Fruit fly (Drosophila melanogaster) whole organism, embryonic: ENCODE measurements around the gene GABPI.

Experiments
- Atf6 ChIP-seq: fragments of 200-800 bp; sonication (Bioruptor generic); IDR thresholded peaks from 2 replicates; pipeline ENCODE4 v1.3.6; 2022; ENCODE audit warnings: missing biosample characterization, missing genetic modification characterization
- B-H1 ChIP-seq: fragments of 200-800 bp; sonication (Bioruptor generic); IDR thresholded peaks from 3 replicates; pipeline ENCODE4 v1.3.6; 2022; ENCODE audit warnings: missing biosample characterization, missing genetic modification characterization
- CG10366 ChIP-seq: fragments of 200-800 bp; sonication (Bioruptor generic); IDR thresholded peaks from 2 replicates; pipeline ENCODE4 v1.3.6; 2022; ENCODE audit warnings: missing biosample characterization, missing genetic modification characterization
- CG12769 ChIP-seq: fragments of 200-800 bp; sonication (Bioruptor generic); optimal IDR thresholded peaks from 2 replicates; lab custom pipeline; 2019; ENCODE audit warnings: missing biosample characterization, mild to moderate bottlenecking, missing genetic modification characterization, moderate library complexity
- CG1647 ChIP-seq: fragments of 200-800 bp; sonication (Bioruptor generic); optimal IDR thresholded peaks from 3 replicates; lab custom pipeline; 2016; ENCODE audit warnings: missing biosample characterization, missing genetic modification characterization
- CG17385 ChIP-seq: fragments of 200-800 bp; sonication (Bioruptor generic); optimal IDR thresholded peaks from 3 replicates; lab custom pipeline; 2018; ENCODE audit warnings: missing biosample characterization, mild to moderate bottlenecking, missing genetic modification characterization
- CG2116 ChIP-seq: fragments of 200-800 bp; sonication (Bioruptor generic); optimal IDR thresholded peaks from 3 replicates; lab custom pipeline; 2018; ENCODE audit warnings: missing biosample characterization, mild to moderate bottlenecking, missing genetic modification characterization
- CG2120 ChIP-seq: fragments of 200-800 bp; sonication (Bioruptor generic); optimal IDR thresholded peaks from 3 replicates; lab custom pipeline; 2016; ENCODE audit warnings: missing biosample characterization, missing genetic modification characterization
- CG31365 ChIP-seq: fragments of 200-800 bp; sonication (Bioruptor generic); optimal IDR thresholded peaks from 2 replicates; lab custom pipeline; 2018; ENCODE audit warnings: missing biosample characterization, mild to moderate bottlenecking, missing genetic modification characterization
- CG32767 ChIP-seq: fragments of 200-800 bp; sonication (Bioruptor generic); IDR thresholded peaks from 2 replicates; pipeline ENCODE4 v1.3.6; 2022; ENCODE audit warnings: missing biosample characterization, missing genetic modification characterization
- CG6175 ChIP-seq: fragments of 200-800 bp; sonication (Bioruptor generic); IDR thresholded peaks from 3 replicates; pipeline ENCODE4 v1.3.6; 2022; ENCODE audit warnings: missing biosample characterization, missing genetic modification characterization
- CG7839 ChIP-seq: fragments of 200-800 bp; sonication (Bioruptor generic); optimal IDR thresholded peaks from 3 replicates; lab custom pipeline; 2018; ENCODE audit warnings: missing biosample characterization, mild to moderate bottlenecking, missing genetic modification characterization, moderate library complexity
- CG8388 ChIP-seq: fragments of 200-800 bp; sonication (Bioruptor generic); optimal IDR thresholded peaks from 2 replicates; lab custom pipeline; 2019; ENCODE audit warnings: missing biosample characterization, mild to moderate bottlenecking, missing genetic modification characterization, moderate library complexity
- Chrac-16 ChIP-seq: fragments of 200-800 bp; sonication (Bioruptor generic); optimal IDR thresholded peaks from 3 replicates; lab custom pipeline; 2016; ENCODE audit warnings: missing biosample characterization, missing genetic modification characterization
- D19A ChIP-seq: fragments of 200-800 bp; optimal IDR thresholded peaks from 3 replicates; lab custom pipeline; 2019; ENCODE audit warnings: missing biosample characterization, mild to moderate bottlenecking, missing genetic modification characterization, moderate library complexity
- Gug ChIP-seq: fragments of 200-800 bp; sonication (Bioruptor generic); IDR thresholded peaks from 4 replicates; pipeline ENCODE4 v1.3.6; 2022; ENCODE audit warnings: missing biosample characterization, missing genetic modification characterization
- H2.0 ChIP-seq: fragments of 200-800 bp; sonication (Bioruptor generic); IDR thresholded peaks from 2 replicates; pipeline ENCODE4 v1.3.6; 2022; ENCODE audit warnings: missing biosample characterization, missing genetic modification characterization
- HmgD ChIP-seq: fragments of 200-800 bp; sonication (Bioruptor generic); optimal IDR thresholded peaks from 3 replicates; lab custom pipeline; 2016; ENCODE audit warnings: missing biosample characterization, missing genetic modification characterization
- Hr3 ChIP-seq: fragments of 200-800 bp; sonication (Bioruptor generic); optimal IDR thresholded peaks from 3 replicates; lab custom pipeline; 2016; ENCODE audit warnings: missing biosample characterization, missing genetic modification characterization
- MBD-R2 ChIP-seq: fragments of 200-800 bp; sonication (Bioruptor generic); IDR thresholded peaks from 2 replicates; pipeline ENCODE4 v1.3.6; 2022; ENCODE audit warnings: missing biosample characterization, missing genetic modification characterization
- Nf-YB ChIP-seq: fragments of 200-800 bp; sonication (Bioruptor generic); optimal IDR thresholded peaks from 3 replicates; lab custom pipeline; 2019; ENCODE audit warnings: missing biosample characterization, mild to moderate bottlenecking, missing genetic modification characterization, moderate library complexity
- PHDP ChIP-seq: fragments of 200-800 bp; sonication (Bioruptor generic); optimal IDR thresholded peaks from 3 replicates; lab custom pipeline; 2018; ENCODE audit warnings: missing biosample characterization, mild to moderate bottlenecking, missing genetic modification characterization, moderate library complexity
- Rfx ChIP-seq: fragments of 200-800 bp; sonication (Bioruptor generic); IDR thresholded peaks from 2 replicates; pipeline ENCODE4 v1.3.6; 2022; ENCODE audit warnings: missing biosample characterization, missing genetic modification characterization
- Sin3A ChIP-seq: fragments of >200 bp; optimal IDR thresholded peaks from 2 replicates; lab custom pipeline; 2018
- Sox102F ChIP-seq: fragments of 200-800 bp; sonication (Bioruptor generic); optimal IDR thresholded peaks from 2 replicates; lab custom pipeline; 2018; ENCODE audit warnings: missing biosample characterization, mild to moderate bottlenecking, missing genetic modification characterization, moderate library complexity
- Xbp1 ChIP-seq: fragments of 200-800 bp; sonication (Bioruptor generic); optimal IDR thresholded peaks from 3 replicates; lab custom pipeline; 2016; ENCODE audit warnings: missing biosample characterization, mild to moderate bottlenecking, missing genetic modification characterization
- ara ChIP-seq: fragments of 200-800 bp; sonication (Bioruptor generic); IDR thresholded peaks from 2 replicates; pipeline ENCODE4 v1.3.6; 2022; ENCODE audit warnings: missing biosample characterization, missing genetic modification characterization
- ato ChIP-seq: fragments of 200-800 bp; sonication (Bioruptor generic); IDR thresholded peaks from 2 replicates; pipeline ENCODE4 v1.3.6; 2022; ENCODE audit warnings: missing biosample characterization, missing genetic modification characterization; ENCODE audit not compliant: partially characterized antibody
- bab2 ChIP-seq: fragments of 200-800 bp; sonication (Bioruptor generic); optimal IDR thresholded peaks from 2 replicates; lab custom pipeline; 2016; ENCODE audit warnings: missing biosample characterization, missing genetic modification characterization
- bbx ChIP-seq: fragments of 200-800 bp; sonication (Bioruptor generic); IDR thresholded peaks from 2 replicates; pipeline ENCODE4 v1.3.6; 2022; ENCODE audit warnings: missing biosample characterization, missing genetic modification characterization; ENCODE audit not compliant: partially characterized antibody
- bcd ChIP-seq: fragments of 200-800 bp; sonication (Bioruptor generic); optimal IDR thresholded peaks from 2 replicates; lab custom pipeline; 2017; ENCODE audit warnings: missing biosample characterization, mild to moderate bottlenecking, missing genetic modification characterization
- corto ChIP-seq: fragments of 200-800 bp; sonication (Bioruptor generic); optimal IDR thresholded peaks from 2 replicates; lab custom pipeline; 2016; ENCODE audit warnings: missing biosample characterization, mild to moderate bottlenecking, missing genetic modification characterization, moderate library complexity
- dm ChIP-seq: fragments of 200-800 bp; sonication (Bioruptor generic); optimal IDR thresholded peaks from 3 replicates; lab custom pipeline; 2016; ENCODE audit warnings: missing biosample characterization, missing genetic modification characterization
- emc ChIP-seq: fragments of 200-800 bp; sonication (Bioruptor generic); optimal IDR thresholded peaks from 2 replicates; lab custom pipeline; 2016; ENCODE audit warnings: missing biosample characterization, missing genetic modification characterization
- ems ChIP-seq: fragments of 200-800 bp; sonication (Bioruptor generic); optimal IDR thresholded peaks from 3 replicates; lab custom pipeline; 2016; ENCODE audit warnings: missing biosample characterization, missing genetic modification characterization
- en ChIP-seq: fragments of 200-800 bp; sonication (Bioruptor generic); optimal IDR thresholded peaks from 2 replicates; lab custom pipeline; 2016; ENCODE audit warnings: missing biosample characterization, missing genetic modification characterization
- fd96Cb ChIP-seq: fragments of 200-800 bp; sonication (Bioruptor generic); optimal IDR thresholded peaks from 2 replicates; lab custom pipeline; 2018; ENCODE audit warnings: missing biosample characterization, mild to moderate bottlenecking, missing genetic modification characterization, moderate library complexity
- gem ChIP-seq: fragments of 200-800 bp; sonication (Bioruptor generic); optimal IDR thresholded peaks from 2 replicates; lab custom pipeline; 2019; ENCODE audit warnings: missing biosample characterization, mild to moderate bottlenecking, missing genetic modification characterization, moderate library complexity
- hbn ChIP-seq: fragments of 200-800 bp; sonication (Bioruptor generic); IDR thresholded peaks from 2 replicates; pipeline ENCODE4 v1.3.6; 2022; ENCODE audit warnings: missing biosample characterization, missing genetic modification characterization; ENCODE audit not compliant: partially characterized antibody
- her ChIP-seq: fragments of 200-800 bp; sonication (Bioruptor generic); optimal IDR thresholded peaks from 2 replicates; lab custom pipeline; 2016; ENCODE audit warnings: missing biosample characterization, missing genetic modification characterization
- inv ChIP-seq: fragments of 200-800 bp; sonication (Bioruptor generic); IDR thresholded peaks from 2 replicates; pipeline ENCODE4 v1.3.6; 2022; ENCODE audit warnings: missing biosample characterization, missing genetic modification characterization; ENCODE audit not compliant: partially characterized antibody
- lilli ChIP-seq: fragments of 200-800 bp; sonication (Bioruptor generic); optimal IDR thresholded peaks from 3 replicates; lab custom pipeline; 2016; ENCODE audit warnings: missing biosample characterization, missing genetic modification characterization
- mld ChIP-seq: fragments of 200-800 bp; sonication (Bioruptor generic); IDR thresholded peaks from 3 replicates; pipeline ENCODE4 v1.3.6; 2022; ENCODE audit warnings: missing biosample characterization, missing genetic modification characterization; ENCODE audit not compliant: partially characterized antibody
- nmo ChIP-seq: fragments of 200-800 bp; sonication (Bioruptor generic); optimal IDR thresholded peaks from 2 replicates; lab custom pipeline; 2018; ENCODE audit warnings: missing biosample characterization, mild to moderate bottlenecking, missing genetic modification characterization, moderate library complexity
- nom ChIP-seq: fragments of 200-800 bp; sonication (Bioruptor generic); optimal IDR thresholded peaks from 2 replicates; lab custom pipeline; 2017; ENCODE audit warnings: missing biosample characterization, missing genetic modification characterization, mild to moderate bottlenecking, moderate library complexity, missing genetic modification reagents
- oc ChIP-seq: fragments of 200-800 bp; sonication (Bioruptor generic); optimal IDR thresholded peaks from 2 replicates; lab custom pipeline; 2018; ENCODE audit warnings: missing biosample characterization, mild to moderate bottlenecking, missing genetic modification characterization, moderate library complexity
- pfk ChIP-seq: fragments of 200-800 bp; sonication (Bioruptor generic); optimal IDR thresholded peaks from 2 replicates; lab custom pipeline; 2018; ENCODE audit warnings: missing biosample characterization, mild to moderate bottlenecking, missing genetic modification characterization, moderate library complexity
- shn ChIP-seq: fragments of 200-800 bp; sonication (Bioruptor generic); optimal IDR thresholded peaks from 3 replicates; lab custom pipeline; 2016; ENCODE audit warnings: missing biosample characterization, missing genetic modification characterization
- ssp ChIP-seq: fragments of 200-800 bp; sonication (Bioruptor generic); IDR thresholded peaks from 2 replicates; pipeline ENCODE4 v1.3.6; 2022; ENCODE audit warnings: missing biosample characterization, missing genetic modification characterization
- vfl ChIP-seq: fragments of 200-800 bp; sonication (Bioruptor generic); optimal IDR thresholded peaks from 2 replicates; lab custom pipeline; 2016; ENCODE audit warnings: missing biosample characterization, missing genetic modification characterization

Gene GABPI

dm6 chr2L:3041918-3042615 is 11.7 kb downstream of the GABPI start, which contains the start of gene CG17261 (continued):
- TF ChIP-seq CG6175 (GFP tag; lab: Robert Waterston, UW) = 0 out of 3 replicates have a peak, but pooled peaks have one; percentile 50
- peak; percentile 21 for TF ChIP-seq dm (GFP tag; lab: Kevin White, UChicago)
- no peak for TF ChIP-seq fd96Cb (tag; lab: Kevin White, UChicago)
- peak; percentile 96 for TF ChIP-seq D19A (tag; lab: Kevin White, UChicago)
- peak; percentile 22; the same call in 1 of the 4 replicates for TF ChIP-seq Gug (GFP tag; lab: Robert Waterston, UW)
- no peak for TF ChIP-seq corto (GFP tag; lab: Kevin White, UChicago)
- TF ChIP-seq CG32767 (GFP tag; lab: Robert Waterston, UW) = no peak
- TF ChIP-seq HmgD (GFP tag; lab: Kevin White, UChicago) = peak; percentile 4
- TF ChIP-seq pfk (GFP tag; lab: Kevin White, UChicago) = no peak
- peak; percentile 60; the same call in 1 of the 2 replicates for TF ChIP-seq Atf6 (GFP tag; lab: Robert Waterston, UW)
- no peak for TF ChIP-seq Nf-YB
- TF ChIP-seq MBD-R2 = no peak
- TF ChIP-seq ato (GFP tag; lab: Robert Waterston, UW) = no peak
- no peak for TF ChIP-seq mld
- TF ChIP-seq nmo = no peak
- no peak for TF ChIP-seq nom (GFP tag; lab: Kevin White, UChicago)
- no peak for TF ChIP-seq CG8388 (GFP tag; lab: Kevin White, UChicago)
- TF ChIP-seq CG7839 (tag; lab: Kevin White, UChicago) = peak; percentile 39
- peak; percentile 66 for TF ChIP-seq lilli (GFP tag; lab: Kevin White, UChicago)
- TF ChIP-seq shn = peak; percentile 23
- no peak for TF ChIP-seq bcd
- peak; percentile 86 for TF ChIP-seq CG2120 (GFP tag; lab: Kevin White, UChicago)
- no peak for TF ChIP-seq B-H1 (GFP tag; lab: Robert Waterston, UW)
- TF ChIP-seq CG17385 = peak; percentile 44
- peak; percentile 78 for TF ChIP-seq Rfx
- TF ChIP-seq Hr3 = peak; percentile 10
- peak; percentile 31 for TF ChIP-seq PHDP (tag; lab: Kevin White, UChicago)
- TF ChIP-seq emc (GFP tag; lab: Kevin White, UChicago) = peak; percentile 4
- TF ChIP-seq bbx (GFP tag; lab: Robert Waterston, UW) = no peak
- TF ChIP-seq oc (tag; lab: Kevin White, UChicago) = no peak
- TF ChIP-seq H2.0 (GFP tag; lab: Robert Waterston, UW) = 0 out of 2 replicates have a peak, but pooled peaks have one; percentile 14
- no peak for TF ChIP-seq CG31365 (tag; lab: Kevin White, UChicago)
- TF ChIP-seq vfl (GFP tag; lab: Kevin White, UChicago) = peak; percentile 25
- TF ChIP-seq ssp (GFP tag; lab: Robert Waterston, UW) = 0 out of 2 replicates have a peak, but pooled peaks have one; percentile 18
- TF ChIP-seq ems (GFP tag; lab: Kevin White, UChicago) = peak; percentile 23
- TF ChIP-seq CG10366 (GFP tag; lab: Robert Waterston, UW) = no peak
- peak; percentile 70 for TF ChIP-seq CG12769
- TF ChIP-seq CG1647 = no peak
- peak; percentile 25 for TF ChIP-seq Chrac-16 (GFP tag; lab: Kevin White, UChicago)
- TF ChIP-seq gem = peak; percentile 52
- peak; percentile 2 for TF ChIP-seq en (GFP tag; lab: Kevin White, UChicago)
- no peak for TF ChIP-seq Sin3A (lab: Kevin White, UChicago)
- TF ChIP-seq hbn = no peak
- TF ChIP-seq her = peak; percentile 58
- peak; percentile 27; the same call in 1 of the 2 replicates for TF ChIP-seq ara (GFP tag; lab: Robert Waterston, UW)
- peak; percentile 28 for TF ChIP-seq bab2
- no peak for TF ChIP-seq CG2116 (GFP tag; lab: Kevin White, UChicago)
- TF ChIP-seq inv (GFP tag; lab: Robert Waterston, UW) = no peak
- peak; percentile 33 for TF ChIP-seq Xbp1 (GFP tag; lab: Kevin White, UChicago)
- TF ChIP-seq Sox102F (GFP tag; lab: Kevin White, UChicago) = peak; percentile 21
